Fruit fly (Drosophila melanogaster) S2 (cell line): ENCODE data around the gene can.

ENCODE experiments used
- CG8478 ChIP-seq: fragments of >200 bp; optimal IDR thresholded peaks from 2 replicates; lab custom pipeline; 2018
- CTCF ChIP-seq, 2 experiments: fragments of >200 bp; optimal IDR thresholded peaks; 2 replicates each; lab custom pipeline; 2018

DNA sequence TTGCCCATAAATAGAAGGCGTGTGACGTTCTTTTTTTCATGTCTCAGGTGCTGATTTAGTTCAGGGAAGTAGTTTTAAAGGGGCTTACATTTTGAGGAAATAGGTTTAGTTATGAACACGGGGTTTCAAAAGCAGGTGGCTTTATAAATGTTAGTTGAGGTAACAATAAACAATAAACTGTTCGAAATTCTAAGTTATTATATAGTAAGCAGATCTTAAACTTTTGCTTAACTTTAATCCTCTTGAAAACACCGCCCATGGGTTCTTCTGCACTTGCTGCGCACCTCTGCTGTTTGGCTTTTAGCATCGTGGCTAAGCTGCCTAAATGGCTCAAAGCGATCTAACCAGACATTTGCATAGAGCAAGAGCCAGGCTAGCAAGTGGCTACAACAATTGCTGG lies 36.4 kb downstream of the can start:
- no peak for TF ChIP-seq CG8478 (lab: Kevin White, UChicago)
- TF ChIP-seq CTCF (optimal IDR thresholded peaks at IDR 0.05; lab: Kevin White, UChicago) = no peak
